Fruit fly (Drosophila melanogaster): ENCODE results near the gene Zmynd10.

Zmynd10 gene

DNA sequence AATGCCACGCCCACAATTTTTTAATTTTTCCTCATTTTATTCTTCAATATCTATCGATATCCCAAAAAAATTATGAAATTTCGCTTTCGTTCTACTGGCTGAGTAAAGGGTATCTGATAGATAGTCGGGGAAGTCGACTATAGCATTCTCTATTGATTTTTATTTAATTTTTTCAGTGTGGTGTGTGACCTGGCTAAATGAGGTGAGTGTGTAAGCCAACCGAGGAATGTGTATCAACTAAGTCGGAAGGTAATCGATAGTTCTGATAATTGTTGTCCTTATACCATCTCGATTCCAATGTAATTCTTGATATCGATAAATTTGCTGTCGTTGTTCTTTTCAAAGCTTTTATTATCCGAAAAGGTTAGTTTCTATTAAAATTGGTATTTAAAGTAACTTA lies 19.7 kb downstream of the Zmynd10 start, which contains the start of gene CG11263 (continued):
- TF ChIP-seq ap (GFP tag; IDR thresholded peaks at IDR 0.05) = no peak
- TF ChIP-seq mld (GFP tag; IDR thresholded peaks at IDR 0.05; ENCODE audit: partially characterized antibody) = no peak
- 0 out of 2 replicates have a peak, but pooled peaks have one; percentile 29 for TF ChIP-seq CG6689 (GFP tag; IDR thresholded peaks at IDR 0.05)
- TF ChIP-seq CG12219 (GFP tag; optimal IDR thresholded peaks at IDR 0.05) = no peak
- peak; percentile 56 for TF ChIP-seq phol (tag; optimal IDR thresholded peaks at IDR 0.05)
- TF ChIP-seq CG2712 (tag; optimal IDR thresholded peaks at IDR 0.05) = peak; percentile 47
- peak; percentile 62 for TF ChIP-seq slp2 (GFP tag; optimal IDR thresholded peaks at IDR 0.05)
- peak; percentile 78 for TF ChIP-seq BEAF-32 (GFP tag; optimal IDR thresholded peaks at IDR 0.05)
- TF ChIP-seq abd-A (tag; optimal IDR thresholded peaks at IDR 0.05) = no peak
- TF ChIP-seq rib (GFP tag; IDR thresholded peaks at IDR 0.05) = no peak
- TF ChIP-seq dati (GFP tag; IDR thresholded peaks at IDR 0.05) = no peak
- TF ChIP-seq Xrp1 (GFP tag; IDR thresholded peaks at IDR 0.05) = peak; percentile 60; the same call in 1 of the 2 replicates
- TF ChIP-seq CG8478 (optimal IDR thresholded peaks at IDR 0.05) = no peak
- no peak for TF ChIP-seq CG7556 (GFP tag; optimal IDR thresholded peaks at IDR 0.05)
- TF ChIP-seq CG14965 (GFP tag; optimal IDR thresholded peaks at IDR 0.05; ENCODE audit: borderline replicate concordance) = no peak
- TF ChIP-seq tap (tag; optimal IDR thresholded peaks at IDR 0.05) = no peak
- TF ChIP-seq CG13123 (GFP tag; optimal IDR thresholded peaks at IDR 0.05) = no peak
- peak; percentile 59 for TF ChIP-seq CG2116 (GFP tag; optimal IDR thresholded peaks at IDR 0.05)
- peak; percentile 56 for TF ChIP-seq tx (GFP tag; optimal IDR thresholded peaks at IDR 0.05)
- no peak for TF ChIP-seq emc (GFP tag; optimal IDR thresholded peaks at IDR 0.05)
- TF ChIP-seq sens-2 (GFP tag; IDR thresholded peaks at IDR 0.05) = no peak
- TF ChIP-seq her (GFP tag; optimal IDR thresholded peaks at IDR 0.05) = peak; percentile 53
- peak; percentile 4 for TF ChIP-seq CG12769 (tag; optimal IDR thresholded peaks at IDR 0.05)
- TF ChIP-seq CG4424 (GFP tag; optimal IDR thresholded peaks at IDR 0.05) = peak; percentile 56
- no peak for TF ChIP-seq CG2875 (GFP tag; optimal IDR thresholded peaks at IDR 0.05)
- TF ChIP-seq fru (optimal IDR thresholded peaks at IDR 0.05) = no peak
- TF ChIP-seq CG17361 (GFP tag; IDR thresholded peaks at IDR 0.05) = peak; percentile 37; the same call in 1 of the 3 replicates
- TF ChIP-seq CG10462 (GFP tag; optimal IDR thresholded peaks at IDR 0.05) = no peak
- TF ChIP-seq bbx (GFP tag; IDR thresholded peaks at IDR 0.05; ENCODE audit: partially characterized antibody) = peak; percentile 84
- no peak for TF ChIP-seq CG10431 (GFP tag; optimal IDR thresholded peaks at IDR 0.05)
- no peak for TF ChIP-seq cato (GFP tag; optimal IDR thresholded peaks at IDR 0.05; ENCODE audit: borderline replicate concordance)
- TF ChIP-seq CG3065 (GFP tag; optimal IDR thresholded peaks at IDR 0.05) = peak; percentile 77
- peak; percentile 18; the same call in 1 of the 2 replicates for TF ChIP-seq CG10366 (GFP tag; IDR thresholded peaks at IDR 0.05)
- no peak for TF ChIP-seq fd3F (GFP tag; optimal IDR thresholded peaks at IDR 0.05)
- no peak for TF ChIP-seq Tbp (GFP tag; optimal IDR thresholded peaks at IDR 0.05)
- peak; percentile 43; the same call in 1 of the 3 replicates for TF ChIP-seq dysf (GFP tag; IDR thresholded peaks at IDR 0.05)
- TF ChIP-seq CG8924 (tag; optimal IDR thresholded peaks at IDR 0.05) = no peak
- no peak for TF ChIP-seq hkb (optimal IDR thresholded peaks at IDR 0.05)
- TF ChIP-seq hkb (GFP tag; IDR thresholded peaks at IDR 0.05) = peak; percentile 49; the same call in 1 of the 2 replicates
- TF ChIP-seq HLH54F (GFP tag; optimal IDR thresholded peaks at IDR 0.05) = peak; percentile 64
- TF ChIP-seq NfI (GFP tag; optimal IDR thresholded peaks at IDR 0.05) = peak; percentile 34
- no peak for TF ChIP-seq klu (GFP tag; IDR thresholded peaks at IDR 0.05)
- peak; percentile 50 for TF ChIP-seq CG4854 (GFP tag; optimal IDR thresholded peaks at IDR 0.05)
- TF ChIP-seq CG12299 (tag; optimal IDR thresholded peaks at IDR 0.05) = no peak
- TF ChIP-seq salm (tag; optimal IDR thresholded peaks at IDR 0.05) = no peak
- TF ChIP-seq br (optimal IDR thresholded peaks at IDR 0.05) = no peak
- TF ChIP-seq yki (optimal IDR thresholded peaks at IDR 0.05) = no peak
- TF ChIP-seq ssp (GFP tag; IDR thresholded peaks at IDR 0.05) = peak; percentile 36; the same call in 1 of the 2 replicates
- TF ChIP-seq CTCF (GFP tag; optimal IDR thresholded peaks at IDR 0.05) = peak; percentile 54
- TF ChIP-seq nerfin-1 (tag; optimal IDR thresholded peaks at IDR 0.05) = no peak
- TF ChIP-seq CG7928 (GFP tag; optimal IDR thresholded peaks at IDR 0.05) = no peak
- TF ChIP-seq CG7271 (tag; optimal IDR thresholded peaks at IDR 0.05) = no peak
- peak; percentile 14 for TF ChIP-seq CG11398 (GFP tag; optimal IDR thresholded peaks at IDR 0.05)
- TF ChIP-seq Ravus (GFP tag; IDR thresholded peaks at IDR 0.05) = no peak
